Worm (Caenorhabditis elegans) whole organism, early embryonic: ENCODE results near the gene nhr-21.

Experiments used
- F13C5.2 ChIP-seq: sonication (generic microtip); optimal IDR thresholded peaks from 2 replicates; lab custom pipeline; 2017; ENCODE audit warnings: mild to moderate bottlenecking, missing genetic modification characterization, inconsistent platforms, missing compliant biosample characterization
- ama-1 ChIP-seq: fragments of 150-350 bp; optimal IDR thresholded peaks from 2 replicates; lab custom pipeline; 2014
- flt-1 ChIP-seq: fragments of 200-800 bp; sonication (Bioruptor generic); IDR thresholded peaks from 2 replicates; pipeline ENCODE4 v1.3.6; 2022; ENCODE audit warnings: missing genetic modification characterization, missing compliant biosample characterization
- tbx-37 ChIP-seq: fragments of 200-800 bp; sonication (Bioruptor generic); conservative IDR thresholded peaks from 2 replicates; pipeline ENCODE4 v1.3.6; 2022; ENCODE audit warnings: missing genetic modification reagents, missing genetic modification characterization, missing compliant biosample characterization

DNA sequence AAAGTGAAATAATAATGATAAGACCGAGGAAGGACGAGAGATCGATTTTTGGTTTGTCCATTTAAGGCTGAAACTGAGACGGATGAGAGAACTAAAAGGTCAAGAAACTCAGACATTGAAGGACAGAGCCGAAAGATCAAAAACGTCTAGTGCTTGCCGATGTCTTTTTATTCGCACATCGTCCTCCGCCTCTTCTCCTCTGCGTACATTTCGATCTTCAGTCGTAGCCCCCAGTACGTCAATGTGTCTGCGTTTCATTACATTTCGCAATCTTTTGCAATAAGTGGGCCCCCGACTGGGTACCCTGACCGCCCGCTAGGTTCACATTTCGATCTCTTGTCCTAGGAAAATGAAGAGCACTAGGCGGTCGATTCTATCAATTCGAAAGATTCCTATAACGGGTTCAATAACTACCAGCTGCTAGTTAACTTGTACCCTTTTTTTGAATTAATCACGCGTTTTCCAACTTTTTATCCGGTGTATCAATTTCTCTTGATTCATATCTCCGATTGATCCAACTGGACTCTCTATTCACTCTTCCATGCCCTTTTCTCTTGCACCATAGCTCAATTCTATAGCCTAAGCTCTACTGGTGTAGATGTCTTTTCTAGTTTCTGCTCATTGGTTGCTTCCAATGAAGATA lies 53.1 kb downstream of the nhr-21 start:
- TF ChIP-seq ama-1 (lab: Kevin White, UChicago) = no peak
- no peak for TF ChIP-seq flt-1 (GFP tag; lab: Robert Waterston, UW)
- TF ChIP-seq tbx-37 (GFP tag; lab: Robert Waterston, UW) = no peak
- TF ChIP-seq F13C5.2 (tag; lab: Kevin White, UChicago) = peak; percentile 50
